Worm (Caenorhabditis elegans) whole organism, L1 larva: ENCODE results near the gene Y16B4A.2.

ENCODE experiments used
- C04F5.9 ChIP-seq: sonication (generic microtip); optimal IDR thresholded peaks from 2 replicates; lab custom pipeline; 2016; ENCODE audit warnings: missing genetic modification characterization, missing compliant biosample characterization
- C16A3.4 ChIP-seq: fragments of 150-350 bp; optimal IDR thresholded peaks from 2 replicates; lab custom pipeline; 2014; ENCODE audit warnings: missing biosample characterization, missing genetic modification characterization
- F16B12.6 ChIP-seq: fragments of 150-350 bp; optimal IDR thresholded peaks from 2 replicates; lab custom pipeline; 2014; ENCODE audit warnings: missing biosample characterization, missing genetic modification characterization
- aha-1 ChIP-seq: fragments of 150-350 bp; optimal IDR thresholded peaks from 2 replicates; lab custom pipeline; 2014; ENCODE audit warnings: missing biosample characterization, missing genetic modification characterization
- alr-1 ChIP-seq: fragments of 200-800 bp; sonication (Bioruptor generic); optimal IDR thresholded peaks from 2 replicates; lab custom pipeline; 2018; ENCODE audit warnings: borderline replicate concordance, mild to moderate bottlenecking, missing genetic modification characterization, missing compliant biosample characterization
- aly-2 ChIP-seq: fragments of 150-350 bp; optimal IDR thresholded peaks from 2 replicates; lab custom pipeline; 2014; ENCODE audit warnings: missing biosample characterization, missing genetic modification characterization
- ceh-8 ChIP-seq: fragments of 200-800 bp; sonication (Bioruptor generic); optimal IDR thresholded peaks from 2 replicates; lab custom pipeline; 2018; ENCODE audit warnings: mild to moderate bottlenecking, missing genetic modification characterization, moderate library complexity, missing compliant biosample characterization
- ceh-88 ChIP-seq: fragments of 200-800 bp; sonication (Bioruptor generic); IDR thresholded peaks from 2 replicates; pipeline ENCODE4 v1.3.6; 2022; ENCODE audit warnings: missing genetic modification characterization, missing compliant biosample characterization
- ces-1 ChIP-seq: fragments of 150-350 bp; optimal IDR thresholded peaks from 2 replicates; lab custom pipeline; 2014; ENCODE audit warnings: missing biosample characterization, missing genetic modification reagents, missing genetic modification characterization
- dpl-1 ChIP-seq, 3 experiments: fragments of 150-350 bp in 2 of 3; sonication (generic microtip) in 1 of 3; optimal IDR thresholded peaks; 2 replicates each; lab custom pipeline; 2014 to 2017; ENCODE audit warnings: missing biosample characterization in 3 of 3, missing genetic modification characterization in 3 of 3, missing genetic modification reagents in 3 of 3
- dsc-1 ChIP-seq: sonication (generic microtip); optimal IDR thresholded peaks from 2 replicates; lab custom pipeline; 2016; ENCODE audit warnings: mild to moderate bottlenecking, missing genetic modification characterization, missing compliant biosample characterization
- efl-1 ChIP-seq, 4 experiments: fragments of 150-350 bp; optimal IDR thresholded peaks in 3 of 4; peaks in 1 of 4; 1 replicate in 1 of 4; 2 replicates in 3 of 4; lab custom pipeline; 2014; ENCODE audit warnings: missing biosample characterization in 2 of 4, missing genetic modification characterization in 2 of 4, missing genetic modification reagents in 2 of 4
- efl-3 ChIP-seq: fragments of 200-800 bp; sonication (Bioruptor generic); optimal IDR thresholded peaks from 2 replicates; lab custom pipeline; 2018; ENCODE audit warnings: mild to moderate bottlenecking, missing genetic modification characterization, missing compliant biosample characterization
- egl-13 ChIP-seq: sonication (generic microtip); optimal IDR thresholded peaks from 2 replicates; lab custom pipeline; 2016; ENCODE audit warnings: missing genotype, missing genetic modification reagents, missing genetic modification characterization, missing compliant biosample characterization
- egl-27 ChIP-seq, 2 experiments: fragments of 150-350 bp in 1 of 2; sonication (generic microtip); optimal IDR thresholded peaks; 3 replicates each; lab custom pipeline; 2017 to 2018; ENCODE audit warnings: missing biosample characterization in 2 of 2, missing genetic modification characterization in 2 of 2, missing genetic modification reagents in 2 of 2
- ets-5 ChIP-seq: fragments of 200-800 bp; sonication (Bioruptor generic); IDR thresholded peaks from 2 replicates; pipeline ENCODE4 v1.3.6; 2022; ENCODE audit warnings: missing genetic modification characterization, missing compliant biosample characterization
- fos-1 ChIP-seq: fragments of 150-350 bp; optimal IDR thresholded peaks from 2 replicates; lab custom pipeline; 2014; ENCODE audit warnings: missing biosample characterization, missing genetic modification characterization
- hlh-17 ChIP-seq: fragments of 200-800 bp; sonication (Bioruptor generic); optimal IDR thresholded peaks from 2 replicates; lab custom pipeline; 2018; ENCODE audit warnings: missing genetic modification characterization, mild to moderate bottlenecking, missing compliant biosample characterization, moderate library complexity, borderline replicate concordance
- hlh-4 ChIP-seq: sonication (generic microtip); optimal IDR thresholded peaks from 2 replicates; lab custom pipeline; 2016; ENCODE audit warnings: mild to moderate bottlenecking, missing genetic modification characterization, missing compliant biosample characterization
- hpl-2 ChIP-seq: fragments of 150-350 bp; optimal IDR thresholded peaks from 2 replicates; lab custom pipeline; 2014; ENCODE audit warnings: missing biosample characterization, missing genetic modification reagents, missing genetic modification characterization
- irx-1 ChIP-seq: sonication (generic microtip); optimal IDR thresholded peaks from 2 replicates; lab custom pipeline; 2016; ENCODE audit warnings: missing genetic modification characterization, missing compliant biosample characterization
- lin-13 ChIP-seq: fragments of 150-350 bp; optimal IDR thresholded peaks from 2 replicates; lab custom pipeline; 2014; ENCODE audit warnings: missing biosample characterization, missing genetic modification reagents, missing genetic modification characterization
- lir-3 ChIP-seq: sonication (generic microtip); optimal IDR thresholded peaks from 2 replicates; lab custom pipeline; 2016; ENCODE audit warnings: mild to moderate bottlenecking, missing genetic modification characterization, moderate library complexity, missing compliant biosample characterization; ENCODE audit not compliant: poor library complexity
- lsy-2 ChIP-seq, 2 experiments: fragments of 150-350 bp; optimal IDR thresholded peaks; 2 replicates each; lab custom pipeline; 2014; ENCODE audit warnings: missing biosample characterization in 2 of 2, missing genetic modification characterization in 2 of 2
- mab-9 ChIP-seq: fragments of 200-800 bp; sonication (Bioruptor generic); IDR thresholded peaks from 2 replicates; pipeline ENCODE4 v1.3.6; 2022; ENCODE audit warnings: missing genetic modification reagents, missing genetic modification characterization, missing compliant biosample characterization
- mef-2 ChIP-seq: fragments of 150-350 bp; optimal IDR thresholded peaks from 2 replicates; lab custom pipeline; 2014; ENCODE audit warnings: missing biosample characterization, missing genetic modification characterization
- nhr-11 ChIP-seq: fragments of 150-350 bp; optimal IDR thresholded peaks from 2 replicates; lab custom pipeline; 2014; ENCODE audit warnings: missing biosample characterization, missing genetic modification characterization
- nhr-12 ChIP-seq: sonication (generic microtip); optimal IDR thresholded peaks from 2 replicates; lab custom pipeline; 2017; ENCODE audit warnings: missing biosample characterization, missing genetic modification characterization
- nhr-20 ChIP-seq: sonication (generic microtip); optimal IDR thresholded peaks from 2 replicates; lab custom pipeline; 2016; ENCODE audit warnings: mild to moderate bottlenecking, missing genetic modification characterization, missing compliant biosample characterization
- nhr-237 ChIP-seq: fragments of 150-350 bp; optimal IDR thresholded peaks from 2 replicates; lab custom pipeline; 2014; ENCODE audit warnings: missing biosample characterization, missing genetic modification characterization
- nhr-28 ChIP-seq: fragments of 150-350 bp; optimal IDR thresholded peaks from 2 replicates; lab custom pipeline; 2014; ENCODE audit warnings: missing biosample characterization, missing genetic modification characterization
- nhr-47 ChIP-seq: sonication (generic microtip); optimal IDR thresholded peaks from 2 replicates; lab custom pipeline; 2016; ENCODE audit warnings: mild to moderate bottlenecking, missing genetic modification characterization, moderate library complexity, missing compliant biosample characterization
- nhr-71 ChIP-seq: sonication (generic microtip); optimal IDR thresholded peaks from 2 replicates; lab custom pipeline; 2016; ENCODE audit warnings: mild to moderate bottlenecking, missing genetic modification characterization, moderate library complexity, missing compliant biosample characterization
- nhr-76 ChIP-seq: sonication (generic microtip); optimal IDR thresholded peaks from 2 replicates; lab custom pipeline; 2017; ENCODE audit warnings: missing biosample characterization, missing genetic modification characterization
- nhr-84 ChIP-seq: sonication (generic microtip); optimal IDR thresholded peaks from 2 replicates; lab custom pipeline; 2017; ENCODE audit warnings: missing biosample characterization, missing genetic modification characterization
- pag-3 ChIP-seq: sonication (generic microtip); optimal IDR thresholded peaks from 2 replicates; lab custom pipeline; 2017; ENCODE audit warnings: missing genetic modification characterization, mild to moderate bottlenecking, missing compliant biosample characterization, antibody characterized with exemption, borderline replicate concordance; ENCODE audit not compliant: insufficient read depth
- pax-3 ChIP-seq: fragments of 200-800 bp; sonication (Bioruptor generic); optimal IDR thresholded peaks from 2 replicates; lab custom pipeline; 2018; ENCODE audit warnings: mild to moderate bottlenecking, missing genetic modification characterization, moderate library complexity, missing compliant biosample characterization
- pqm-1 ChIP-seq: sonication (generic microtip); optimal IDR thresholded peaks from 3 replicates; lab custom pipeline; 2017; ENCODE audit warnings: missing biosample characterization, missing genetic modification characterization
- rnt-1 ChIP-seq: sonication (generic microtip); optimal IDR thresholded peaks from 2 replicates; lab custom pipeline; 2016; ENCODE audit warnings: mild to moderate bottlenecking, missing genetic modification characterization, moderate library complexity, missing compliant biosample characterization
- snpc-4 ChIP-seq: fragments of 150-350 bp; optimal IDR thresholded peaks from 2 replicates; lab custom pipeline; 2014; ENCODE audit warnings: missing biosample characterization, missing genetic modification characterization
- snu-23 ChIP-seq: sonication (generic microtip); optimal IDR thresholded peaks from 2 replicates; lab custom pipeline; 2016; ENCODE audit warnings: missing genetic modification characterization, missing compliant biosample characterization
- sup-37 ChIP-seq: fragments of 200-800 bp; sonication (Bioruptor generic); optimal IDR thresholded peaks from 2 replicates; lab custom pipeline; 2018; ENCODE audit warnings: mild to moderate bottlenecking, missing genetic modification characterization, missing compliant biosample characterization
- swsn-7 ChIP-seq: sonication (generic microtip); optimal IDR thresholded peaks from 2 replicates; lab custom pipeline; 2016; ENCODE audit warnings: missing genetic modification characterization, missing compliant biosample characterization
- tlp-1 ChIP-seq: fragments of 150-350 bp; optimal IDR thresholded peaks from 2 replicates; lab custom pipeline; 2014; ENCODE audit warnings: missing biosample characterization, missing genetic modification characterization
- unc-86 ChIP-seq: sonication (generic microtip); optimal IDR thresholded peaks from 2 replicates; lab custom pipeline; 2016; ENCODE audit warnings: missing genetic modification characterization, missing compliant biosample characterization
- unc-98 ChIP-seq: fragments of 200-800 bp; sonication (Bioruptor generic); IDR thresholded peaks from 2 replicates; pipeline ENCODE4 v1.3.6; 2022; ENCODE audit warnings: missing genetic modification characterization, missing compliant biosample characterization
- xbp-1 ChIP-seq: sonication (generic microtip); optimal IDR thresholded peaks from 2 replicates; lab custom pipeline; 2016; ENCODE audit warnings: missing genetic modification characterization, missing compliant biosample characterization
- zip-4 ChIP-seq: fragments of 200-800 bp; sonication (Bioruptor generic); optimal IDR thresholded peaks from 2 replicates; lab custom pipeline; 2018; ENCODE audit warnings: mild to moderate bottlenecking, missing genetic modification characterization, moderate library complexity, missing compliant biosample characterization
- ztf-11 ChIP-seq, 2 experiments: sonication (generic microtip); optimal IDR thresholded peaks; 2 replicates each; lab custom pipeline; 2016 to 2017; ENCODE audit warnings: missing genetic modification characterization in 2 of 2, missing biosample characterization in 1 of 2, missing compliant biosample characterization in 1 of 2
- ztf-4 ChIP-seq: fragments of 150-350 bp; optimal IDR thresholded peaks from 2 replicates; lab custom pipeline; 2014; ENCODE audit warnings: missing biosample characterization, missing genetic modification characterization

The Y16B4A.2 gene

DNA sequence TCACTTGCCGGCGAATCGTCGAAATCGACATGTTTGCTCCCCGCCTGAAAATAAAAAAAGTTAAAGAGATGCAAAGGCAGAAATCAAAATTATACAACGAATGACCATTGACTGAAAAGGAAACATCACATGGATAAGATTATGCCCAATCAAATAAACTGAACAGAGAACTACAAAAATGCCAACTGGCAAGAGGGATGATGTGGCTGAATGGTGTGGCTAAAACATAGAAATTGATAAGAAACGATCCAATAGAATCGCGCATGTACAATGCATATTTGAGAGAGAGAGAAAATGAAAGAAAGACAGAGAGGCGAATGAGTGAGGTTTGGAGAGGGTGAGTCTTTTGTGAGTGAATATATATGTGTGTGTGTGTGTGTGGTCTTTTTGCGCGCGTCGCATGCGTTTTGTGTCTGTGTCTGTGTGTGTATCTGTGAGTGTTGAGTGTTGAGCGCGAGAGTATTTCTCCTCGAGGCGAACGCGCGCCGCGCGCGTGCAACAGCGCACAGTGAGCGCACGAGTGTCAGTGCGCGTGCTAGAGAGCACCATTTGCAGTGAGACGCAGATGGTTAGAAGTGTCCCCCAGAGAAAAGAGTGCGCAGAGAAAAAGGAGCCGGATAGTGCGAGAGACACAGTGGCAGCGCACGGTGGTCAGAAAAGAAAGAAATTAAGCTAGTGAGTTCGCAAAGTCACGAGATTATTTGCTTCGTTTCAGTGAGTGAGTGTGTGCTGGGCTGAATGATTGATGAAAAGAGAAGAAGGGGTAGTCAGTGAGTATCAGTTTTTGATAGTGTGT lies 47.0 kb upstream of the Y16B4A.2 start, which contains the start of gene epn-1 (continued):
- TF ChIP-seq ceh-8 (GFP tag; lab: Kevin White, UChicago), result peak; percentile 94
- TF ChIP-seq lsy-2 (tag; optimal IDR thresholded peaks at IDR 0.05; lab: Kevin White, UChicago), result peak; percentile 89 to 92
- TF ChIP-seq zip-4 (GFP tag; lab: Kevin White, UChicago), result peak; percentile 89
- TF ChIP-seq rnt-1 (tag; lab: Kevin White, UChicago), result peak; percentile 94
- peak in 1 of 2 experiments; percentile 91 for TF ChIP-seq ztf-11 (tag; optimal IDR thresholded peaks at IDR 0.05; lab: Kevin White, UChicago)
- peak; percentile 83 for TF ChIP-seq lir-3
- TF ChIP-seq aly-2 (tag; lab: Kevin White, UChicago), result no peak
- peak; percentile 93 for TF ChIP-seq lin-13 (GFP tag; lab: Kevin White, UChicago)
- peak; percentile 69 for TF ChIP-seq C04F5.9 (tag; lab: Kevin White, UChicago)
- no peak for TF ChIP-seq hlh-4 (tag; lab: Kevin White, UChicago)
- TF ChIP-seq nhr-84 (tag; lab: Kevin White, UChicago), result no peak
- peak; percentile 96 for TF ChIP-seq nhr-11 (tag; lab: Kevin White, UChicago)
- TF ChIP-seq nhr-28, result peak; percentile 32
- TF ChIP-seq aha-1, result peak; percentile 83
- peak; percentile 98 for TF ChIP-seq pax-3 (tag; lab: Kevin White, UChicago)
- TF ChIP-seq snpc-4, result peak; percentile 74
- TF ChIP-seq F16B12.6 (tag; lab: Kevin White, UChicago), result peak; percentile 26
- TF ChIP-seq efl-1 (optimal IDR thresholded peaks at IDR 0.05; lab: Kevin White, UChicago), result peak; percentile 82 to 91
- peak; percentile 45 to 96 for TF ChIP-seq efl-1 (GFP tag; optimal IDR thresholded peaks at IDR 0.05 in 1 of 2; lab: Kevin White, UChicago)
- TF ChIP-seq sup-37 (GFP tag; lab: Kevin White, UChicago), result peak; percentile 94
- peak; percentile 98 for TF ChIP-seq dsc-1 (tag; lab: Kevin White, UChicago)
- TF ChIP-seq unc-86 (tag; lab: Kevin White, UChicago), result peak; percentile 99
- TF ChIP-seq nhr-237 (tag; lab: Kevin White, UChicago), result peak; percentile 90
- TF ChIP-seq xbp-1 (tag; lab: Kevin White, UChicago), result peak; percentile 94
- TF ChIP-seq nhr-71 (tag; lab: Kevin White, UChicago), result peak; percentile 100
- TF ChIP-seq C16A3.4 (tag; lab: Kevin White, UChicago), result peak; percentile 90
- TF ChIP-seq nhr-47 (tag; lab: Kevin White, UChicago), result peak; percentile 99
- peak; percentile 99 for TF ChIP-seq snu-23 (GFP tag; lab: Kevin White, UChicago)
- no peak for TF ChIP-seq alr-1 (tag; lab: Kevin White, UChicago)
- TF ChIP-seq efl-3 (GFP tag; lab: Kevin White, UChicago), result peak; percentile 39
- TF ChIP-seq dpl-1 (GFP tag; optimal IDR thresholded peaks at IDR 0.05; lab: Kevin White, UChicago), result peak; percentile 66 to 74 (median 67)
- TF ChIP-seq tlp-1, result no peak
- TF ChIP-seq unc-98, result peak; percentile 74
- peak; percentile 45 for TF ChIP-seq nhr-76 (tag; lab: Kevin White, UChicago)
- peak; percentile 98 for TF ChIP-seq ceh-88 (GFP tag; lab: Robert Waterston, UW)
- peak; percentile 95 for TF ChIP-seq mef-2 (tag; lab: Kevin White, UChicago)
- peak; percentile 27 for TF ChIP-seq nhr-12 (tag; lab: Kevin White, UChicago)
- TF ChIP-seq hlh-17 (GFP tag; lab: Kevin White, UChicago), result no peak
- peak; percentile 98 for TF ChIP-seq egl-13 (tag; lab: Kevin White, UChicago)
- peak; percentile 85 to 97 for TF ChIP-seq egl-27 (tag; optimal IDR thresholded peaks at IDR 0.05; lab: Kevin White, UChicago)
- TF ChIP-seq hpl-2, result peak; percentile 87
- TF ChIP-seq ets-5, result no peak
- TF ChIP-seq fos-1, result peak; percentile 89
- peak; percentile 100 for TF ChIP-seq nhr-20
- TF ChIP-seq pqm-1 (tag; lab: Kevin White, UChicago), result no peak
- peak; percentile 91 for TF ChIP-seq mab-9 (GFP tag; lab: Robert Waterston, UW)
- TF ChIP-seq ztf-4, result peak; percentile 92
- TF ChIP-seq swsn-7, result peak; percentile 99
- TF ChIP-seq ces-1 (GFP tag; lab: Kevin White, UChicago), result no peak
- peak; percentile 94 for TF ChIP-seq irx-1 (tag; lab: Kevin White, UChicago)
- peak; percentile 69 for TF ChIP-seq pag-3 (tag; lab: Kevin White, UChicago)
